Worm (Caenorhabditis elegans) whole organism, late embryonic: ENCODE measurements around the gene hphd-1.

ENCODE experiments used
- F13H6.1 ChIP-seq: sonication (generic microtip); optimal IDR thresholded peaks from 2 replicates; lab custom pipeline; 2016; ENCODE audit warnings: missing genetic modification characterization, missing compliant biosample characterization
- K09A11.1 ChIP-seq: sonication (generic microtip); optimal IDR thresholded peaks from 2 replicates; lab custom pipeline; 2017; ENCODE audit warnings: antibody characterized with exemption, mild to moderate bottlenecking, missing genetic modification characterization, missing compliant biosample characterization; ENCODE audit not compliant: insufficient read depth
- ceh-24 ChIP-seq: sonication (generic microtip); optimal IDR thresholded peaks from 2 replicates; lab custom pipeline; 2016; ENCODE audit warnings: mild to moderate bottlenecking, missing genetic modification characterization, missing compliant biosample characterization
- dve-1 ChIP-seq: sonication (generic microtip); optimal IDR thresholded peaks from 2 replicates; lab custom pipeline; 2017; ENCODE audit warnings: antibody characterized with exemption, mild to moderate bottlenecking, missing genetic modification characterization, missing compliant biosample characterization
- elt-4 ChIP-seq: sonication (generic microtip); optimal IDR thresholded peaks from 2 replicates; lab custom pipeline; 2016; ENCODE audit warnings: missing genetic modification characterization, missing compliant biosample characterization
- hlh-8 ChIP-seq: sonication (generic microtip); optimal IDR thresholded peaks from 2 replicates; lab custom pipeline; 2016; ENCODE audit warnings: missing genotype, missing genetic modification characterization, missing compliant biosample characterization
- nhr-11 ChIP-seq: fragments of 150-350 bp; optimal IDR thresholded peaks from 2 replicates; lab custom pipeline; 2014; ENCODE audit warnings: missing biosample characterization, missing genetic modification characterization
- pha-4 ChIP-seq: fragments of 150-350 bp; optimal IDR thresholded peaks from 2 replicates; lab custom pipeline; 2018; ENCODE audit warnings: missing biosample characterization, missing genetic modification reagents, missing genetic modification characterization
- ref-2 ChIP-seq: sonication (generic microtip); optimal IDR thresholded peaks from 2 replicates; lab custom pipeline; 2016; ENCODE audit warnings: missing genetic modification characterization, missing compliant biosample characterization
- sdc-2 ChIP-seq: sonication (generic microtip); optimal IDR thresholded peaks from 2 replicates; lab custom pipeline; 2016; ENCODE audit warnings: missing genotype, missing genetic modification characterization, missing compliant biosample characterization
- ttx-3 ChIP-seq: sonication (generic microtip); optimal IDR thresholded peaks from 2 replicates; lab custom pipeline; 2016; ENCODE audit warnings: missing genetic modification reagents, missing genetic modification characterization, missing compliant biosample characterization
- zip-5 ChIP-seq: sonication (generic microtip); optimal IDR thresholded peaks from 2 replicates; lab custom pipeline; 2016; ENCODE audit warnings: missing genetic modification characterization, missing compliant biosample characterization
- ztf-16 ChIP-seq: sonication (generic microtip); optimal IDR thresholded peaks from 2 replicates; lab custom pipeline; 2017; ENCODE audit warnings: missing genetic modification characterization, missing compliant biosample characterization

DNA sequence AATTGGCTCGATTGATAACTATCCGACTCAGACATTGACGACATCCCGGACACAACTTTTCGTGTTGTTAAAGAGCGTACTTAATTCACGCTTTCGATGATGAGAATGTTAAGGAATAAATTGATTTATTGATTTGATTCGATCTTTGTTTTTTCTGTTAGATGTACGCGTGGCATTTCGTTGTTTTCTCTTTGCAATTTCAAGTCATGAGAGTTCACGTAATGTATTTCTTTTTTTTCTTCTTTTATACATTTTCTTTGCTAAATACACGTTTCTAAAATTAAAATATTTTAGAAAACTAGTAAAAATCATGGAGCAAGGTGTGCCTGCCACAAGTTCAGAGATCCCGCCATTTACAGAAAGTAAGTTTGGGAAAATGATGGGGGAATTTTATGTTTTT, 41.7 kb downstream of the hphd-1 start, which contains the start of the genes Y38F1A.1 and Y38F1A.2:
- TF ChIP-seq ztf-16 (tag; lab: Kevin White, UChicago) (no peak), elt-4 (tag; lab: Kevin White, UChicago) (no peak), ceh-24 (tag; lab: Kevin White, UChicago) (no peak), K09A11.1 (no peak), ref-2 (tag; lab: Kevin White, UChicago) (no peak), sdc-2 (tag; lab: Kevin White, UChicago) (no peak), nhr-11 (tag; lab: Kevin White, UChicago) (no peak), zip-5 (tag; lab: Kevin White, UChicago) (no peak), F13H6.1 (tag; lab: Kevin White, UChicago) (no peak), pha-4 (tag; lab: Kevin White, UChicago) (no peak), dve-1 (no peak), ttx-3 (tag; lab: Kevin White, UChicago) (no peak), hlh-8 (tag; lab: Kevin White, UChicago) (no peak)
